Worm (Caenorhabditis elegans) whole organism, late embryonic: Measurements from ENCODE around the gene F18A1.7.
A peak's percentile ranks its signal among the peaks of the same experiment; 100 is the strongest.

Source experiments
- C08G9.2 ChIP-seq: sonication (generic microtip); optimal IDR thresholded peaks from 2 replicates; lab custom pipeline; 2016; ENCODE audit warnings: mild to moderate bottlenecking, missing genetic modification characterization, moderate library complexity, missing compliant biosample characterization
- F13H6.1 ChIP-seq: sonication (generic microtip); optimal IDR thresholded peaks from 2 replicates; lab custom pipeline; 2016; ENCODE audit warnings: missing genetic modification characterization, missing compliant biosample characterization
- K02D7.2 ChIP-seq: sonication (generic microtip); optimal IDR thresholded peaks from 2 replicates; lab custom pipeline; 2017; ENCODE audit warnings: mild to moderate bottlenecking, missing genetic modification characterization, missing compliant biosample characterization
- K09A11.1 ChIP-seq: sonication (generic microtip); optimal IDR thresholded peaks from 2 replicates; lab custom pipeline; 2017; ENCODE audit warnings: antibody characterized with exemption, mild to moderate bottlenecking, missing genetic modification characterization, missing compliant biosample characterization; ENCODE audit not compliant: insufficient read depth
- T23F11.4 ChIP-seq: fragments of 200-800 bp; sonication (Bioruptor generic); optimal IDR thresholded peaks from 2 replicates; lab custom pipeline; 2018; ENCODE audit warnings: mild to moderate bottlenecking, missing genetic modification characterization, missing compliant biosample characterization
- Y22D7AL.16 ChIP-seq: sonication (generic microtip); optimal IDR thresholded peaks from 2 replicates; lab custom pipeline; 2016; ENCODE audit warnings: missing genetic modification characterization, missing compliant biosample characterization
- ahr-1 ChIP-seq: sonication (generic microtip); optimal IDR thresholded peaks from 2 replicates; lab custom pipeline; 2016; ENCODE audit warnings: missing genetic modification characterization, missing compliant biosample characterization
- ama-1 ChIP-seq: fragments of 150-350 bp; optimal IDR thresholded peaks from 2 replicates; lab custom pipeline; 2014
- ceh-14 ChIP-seq: sonication (generic microtip); optimal IDR thresholded peaks from 2 replicates; lab custom pipeline; 2016; ENCODE audit warnings: missing genotype, missing genetic modification characterization, missing compliant biosample characterization
- ceh-18 ChIP-seq: sonication (generic microtip); optimal IDR thresholded peaks from 2 replicates; lab custom pipeline; 2016; ENCODE audit warnings: missing genetic modification characterization, missing compliant biosample characterization
- ceh-19 ChIP-seq: fragments of 200-800 bp; sonication (Bioruptor generic); optimal IDR thresholded peaks from 2 replicates; lab custom pipeline; 2018; ENCODE audit warnings: mild to moderate bottlenecking, missing genetic modification characterization, missing compliant biosample characterization
- ceh-2 ChIP-seq: sonication (generic microtip); optimal IDR thresholded peaks from 2 replicates; lab custom pipeline; 2016; ENCODE audit warnings: missing genotype, missing genetic modification characterization, missing compliant biosample characterization
- ceh-22 ChIP-seq: sonication (generic microtip); optimal IDR thresholded peaks from 2 replicates; lab custom pipeline; 2017; ENCODE audit warnings: missing biosample characterization, missing genetic modification characterization
- ceh-30 ChIP-seq: fragments of 150-350 bp; optimal IDR thresholded peaks from 2 replicates; lab custom pipeline; 2014; ENCODE audit warnings: missing biosample characterization, missing genetic modification characterization
- ceh-31 ChIP-seq: sonication (generic microtip); optimal IDR thresholded peaks from 2 replicates; lab custom pipeline; 2016; ENCODE audit warnings: missing genetic modification characterization, missing compliant biosample characterization
- ceh-34 ChIP-seq: sonication (generic microtip); optimal IDR thresholded peaks from 2 replicates; lab custom pipeline; 2016; ENCODE audit warnings: mild to moderate bottlenecking, missing genetic modification characterization, missing compliant biosample characterization
- ceh-45 ChIP-seq: fragments of 200-800 bp; sonication (Bioruptor generic); IDR thresholded peaks from 2 replicates; pipeline ENCODE4 v1.3.6; 2022; ENCODE audit warnings: missing genetic modification reagents, missing genetic modification characterization, missing compliant biosample characterization
- ceh-6 ChIP-seq: fragments of 200-800 bp; sonication (Bioruptor generic); optimal IDR thresholded peaks from 2 replicates; lab custom pipeline; 2018; ENCODE audit warnings: mild to moderate bottlenecking, missing genetic modification characterization, missing compliant biosample characterization
- dmd-4 ChIP-seq: sonication (generic microtip); optimal IDR thresholded peaks from 2 replicates; lab custom pipeline; 2016; ENCODE audit warnings: borderline replicate concordance, missing genetic modification characterization, missing compliant biosample characterization
- elt-2 ChIP-seq: sonication (generic microtip); optimal IDR thresholded peaks from 2 replicates; lab custom pipeline; 2016; ENCODE audit warnings: missing genetic modification reagents, missing genetic modification characterization, missing compliant biosample characterization
- elt-4 ChIP-seq: sonication (generic microtip); optimal IDR thresholded peaks from 2 replicates; lab custom pipeline; 2016; ENCODE audit warnings: missing genetic modification characterization, missing compliant biosample characterization
- fax-1 ChIP-seq: sonication (generic microtip); optimal IDR thresholded peaks from 2 replicates; lab custom pipeline; 2016; ENCODE audit warnings: missing genotype, missing genetic modification characterization, missing compliant biosample characterization
- fkh-6 ChIP-seq: sonication (generic microtip); optimal IDR thresholded peaks from 2 replicates; lab custom pipeline; 2016; ENCODE audit warnings: missing genetic modification characterization, missing compliant biosample characterization
- hlh-30 ChIP-seq: sonication (generic microtip); optimal IDR thresholded peaks from 2 replicates; lab custom pipeline; 2017; ENCODE audit warnings: antibody characterized with exemption, missing genetic modification characterization, missing compliant biosample characterization; ENCODE audit not compliant: insufficient read depth
- hlh-6 ChIP-seq: sonication (generic microtip); optimal IDR thresholded peaks from 2 replicates; lab custom pipeline; 2016; ENCODE audit warnings: missing genotype, missing genetic modification characterization, missing compliant biosample characterization
- hlh-8 ChIP-seq: sonication (generic microtip); optimal IDR thresholded peaks from 2 replicates; lab custom pipeline; 2016; ENCODE audit warnings: missing genotype, missing genetic modification characterization, missing compliant biosample characterization
- lim-6 ChIP-seq: sonication (generic microtip); optimal IDR thresholded peaks from 2 replicates; lab custom pipeline; 2016; ENCODE audit warnings: missing genetic modification characterization, missing compliant biosample characterization
- nhr-11 ChIP-seq: fragments of 150-350 bp; optimal IDR thresholded peaks from 2 replicates; lab custom pipeline; 2014; ENCODE audit warnings: missing biosample characterization, missing genetic modification characterization
- odd-2 ChIP-seq: sonication (generic microtip); optimal IDR thresholded peaks from 2 replicates; lab custom pipeline; 2017; ENCODE audit warnings: antibody characterized with exemption, mild to moderate bottlenecking, missing genetic modification characterization, missing compliant biosample characterization
- pax-1 ChIP-seq: fragments of 150-350 bp; optimal IDR thresholded peaks from 2 replicates; lab custom pipeline; 2014; ENCODE audit warnings: missing biosample characterization, missing genetic modification characterization
- pha-4 ChIP-seq: fragments of 150-350 bp; optimal IDR thresholded peaks from 2 replicates; lab custom pipeline; 2018; ENCODE audit warnings: missing biosample characterization, missing genetic modification reagents, missing genetic modification characterization
- pqm-1 ChIP-seq: sonication (generic microtip); optimal IDR thresholded peaks from 2 replicates; lab custom pipeline; 2016; ENCODE audit warnings: missing genetic modification characterization, missing compliant biosample characterization
- ref-2 ChIP-seq: sonication (generic microtip); optimal IDR thresholded peaks from 2 replicates; lab custom pipeline; 2016; ENCODE audit warnings: missing genetic modification characterization, missing compliant biosample characterization
- sdc-2 ChIP-seq: sonication (generic microtip); optimal IDR thresholded peaks from 2 replicates; lab custom pipeline; 2016; ENCODE audit warnings: missing genotype, missing genetic modification characterization, missing compliant biosample characterization
- syd-9 ChIP-seq: sonication (generic microtip); optimal IDR thresholded peaks from 2 replicates; lab custom pipeline; 2016; ENCODE audit warnings: mild to moderate bottlenecking, missing genetic modification characterization, moderate library complexity, missing compliant biosample characterization
- unc-86 ChIP-seq: sonication (generic microtip); optimal IDR thresholded peaks from 2 replicates; lab custom pipeline; 2016; ENCODE audit warnings: missing genetic modification characterization, missing compliant biosample characterization

The F18A1.7 gene

ce11 chrII:7666967-7667366 lies 3.4 kb upstream of the F18A1.7 start, which contains the start of gene lir-2:
lir-2 (plus strand) TSS chrII:7667267.
- TF ChIP-seq ceh-14 (tag; lab: Kevin White, UChicago) (no peak), ref-2 (tag; lab: Kevin White, UChicago) (no peak), elt-4 (no peak), pha-4 (no peak), fkh-6 (tag; lab: Kevin White, UChicago) (no peak), F13H6.1 (tag; lab: Kevin White, UChicago) (no peak), pax-1 (tag; lab: Kevin White, UChicago) (no peak), unc-86 (tag; lab: Kevin White, UChicago) (no peak), odd-2 (no peak), ceh-31 (tag; lab: Kevin White, UChicago) (no peak), C08G9.2 (tag; lab: Kevin White, UChicago) (no peak), ahr-1 (no peak), ama-1 (no peak), nhr-11 (tag; lab: Kevin White, UChicago) (no peak), sdc-2 (tag; lab: Kevin White, UChicago) (no peak), pqm-1 (tag; lab: Kevin White, UChicago) (no peak), ceh-30 (tag; lab: Kevin White, UChicago) (no peak), ceh-45 (no peak), syd-9 (tag; lab: Kevin White, UChicago) (no peak)

DNA sequence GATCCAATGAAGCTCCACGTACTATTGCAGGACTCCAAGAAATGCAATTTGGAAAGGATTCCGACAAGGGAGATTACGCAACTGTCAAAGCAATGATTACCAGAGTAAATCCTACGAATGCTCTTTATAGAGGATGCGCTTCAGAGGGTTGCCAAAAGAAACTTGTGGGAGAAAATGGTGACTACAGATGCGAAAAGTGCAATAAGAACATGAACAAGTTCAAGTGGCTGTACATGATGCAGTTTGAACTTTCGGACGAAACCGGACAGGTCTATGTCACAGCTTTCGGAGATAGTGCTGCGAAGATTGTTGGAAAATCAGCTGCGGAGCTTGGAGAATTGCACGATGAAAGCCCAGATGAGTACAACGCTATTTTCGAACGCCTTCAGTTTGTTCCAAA lies 2.8 kb upstream of the F18A1.7 start:
- TF ChIP-seq ceh-19 (GFP tag; lab: Kevin White, UChicago) (no peak), ceh-18 (tag; lab: Kevin White, UChicago) (no peak)

DNA sequence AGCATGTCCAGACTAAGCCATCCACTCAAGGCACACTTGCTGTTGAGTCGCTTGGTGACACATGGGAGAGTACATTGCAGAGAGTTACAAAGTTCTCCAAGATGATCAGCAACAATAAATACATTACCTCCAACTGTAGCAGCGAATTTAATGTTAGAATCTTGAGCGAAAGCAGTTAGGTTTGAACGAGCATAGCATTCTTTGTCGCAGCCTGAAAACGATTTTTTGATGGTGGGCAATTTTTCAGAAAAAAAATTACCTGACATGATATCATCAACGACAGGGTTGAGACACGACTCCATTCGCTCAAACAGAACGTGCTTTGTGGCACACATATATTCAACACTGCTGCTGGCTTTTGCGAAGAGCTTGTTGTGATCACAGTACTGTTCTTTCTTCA lies 526 bp downstream of the F18A1.7 start:
- TF ChIP-seq hlh-6 (no peak), Y22D7AL.16 (no peak), dmd-4 (tag; lab: Kevin White, UChicago) (no peak), ceh-14 (tag; lab: Kevin White, UChicago) (no peak), odd-2 (no peak), ceh-2 (tag; lab: Kevin White, UChicago) (no peak), T23F11.4 (GFP tag; lab: Kevin White, UChicago) (no peak), hlh-30 (tag; lab: Kevin White, UChicago) (no peak), K02D7.2 (tag; lab: Kevin White, UChicago) (no peak), K09A11.1 (tag; lab: Kevin White, UChicago) (no peak), lim-6 (tag; lab: Kevin White, UChicago) (no peak)

- TF ChIP-seq elt-2 (tag; lab: Kevin White, UChicago): peak; percentile 79
- no peak for TF ChIP-seq hlh-8 (tag; lab: Kevin White, UChicago)
Observed at ce11 chrII:7662008-7662686, 1.4 kb downstream of the F18A1.7 start, which contains the start of gene alfa-1. alfa-1 (minus strand) TSS chrII:7662522.

- TF ChIP-seq ceh-22 (tag; lab: Kevin White, UChicago): no peak
- TF ChIP-seq ceh-18 (tag; lab: Kevin White, UChicago): peak; percentile 16
- no peak for TF ChIP-seq ceh-6
- no peak for TF ChIP-seq elt-4
- TF ChIP-seq fax-1: no peak
- TF ChIP-seq ceh-34 (tag; lab: Kevin White, UChicago): no peak
Observed at ce11 chrII:7651171-7651570, 12.4 kb downstream of the F18A1.7 start, which contains the start of gene pde-4. pde-4 (minus strand) TSS chrII:7651246.
